Worm (Caenorhabditis elegans): ENCODE results near the gene scd-1.
A peak's percentile ranks its signal among the peaks of the same experiment; 100 is the strongest.

DNA sequence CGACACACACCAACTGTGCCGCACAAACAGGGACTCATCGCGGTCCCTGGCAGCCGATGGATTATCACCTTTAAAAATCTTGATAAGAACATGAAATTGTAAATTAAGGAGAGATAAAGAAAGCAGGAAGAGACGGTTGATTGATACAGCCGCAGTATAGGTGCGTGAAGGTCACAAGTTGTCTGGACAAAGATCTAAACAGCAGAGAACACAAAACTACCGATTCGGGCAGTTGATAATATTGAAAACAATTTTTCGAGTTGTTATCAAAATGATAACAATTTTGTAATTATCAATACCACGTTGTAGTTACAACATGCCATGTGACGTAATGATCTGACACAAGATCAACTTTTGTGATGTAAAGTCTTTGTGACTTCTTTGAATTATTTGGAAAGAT lies 24.8 kb downstream of the scd-1 start:
- TF ChIP-seq egl-27 (tag; optimal IDR thresholded peaks at IDR 0.05) (peak; percentile 90), aly-2 (tag; optimal IDR thresholded peaks at IDR 0.05) (no peak), crh-2 (tag; optimal IDR thresholded peaks at IDR 0.05) (peak; percentile 94), lin-13 (GFP tag; optimal IDR thresholded peaks at IDR 0.05) (peak; percentile 47), ama-1 (optimal IDR thresholded peaks at IDR 0.05) (no peak), unc-62 (GFP tag; optimal IDR thresholded peaks at IDR 0.05) (no peak), ztf-11 (tag; optimal IDR thresholded peaks at IDR 0.05) (no peak), lin-39 (tag; optimal IDR thresholded peaks at IDR 0.05) (no peak), ceh-82 (tag; optimal IDR thresholded peaks at IDR 0.05) (no peak), gmeb-1 (tag; optimal IDR thresholded peaks at IDR 0.05) (peak; percentile 78)
